Fruit fly (Drosophila melanogaster) whole organism, embryonic: Measurements from ENCODE around the gene Ada1-1.
A peak's percentile ranks its signal among the peaks of the same experiment; 100 is the strongest.

Experiments
- Bteb2 ChIP-seq: fragments of 200-800 bp; sonication (Bioruptor generic); optimal IDR thresholded peaks from 2 replicates; lab custom pipeline; 2016; ENCODE audit warnings: missing biosample characterization, missing genetic modification characterization
- CG10431 ChIP-seq: fragments of 200-800 bp; sonication (Bioruptor generic); optimal IDR thresholded peaks from 3 replicates; lab custom pipeline; 2018; ENCODE audit warnings: missing biosample characterization, mild to moderate bottlenecking, missing genetic modification characterization
- CG10462 ChIP-seq: fragments of 200-800 bp; sonication (Bioruptor generic); optimal IDR thresholded peaks from 2 replicates; lab custom pipeline; 2016; ENCODE audit warnings: missing biosample characterization, missing genetic modification characterization
- CG10565 ChIP-seq: fragments of 200-800 bp; sonication (Bioruptor generic); optimal IDR thresholded peaks from 3 replicates; lab custom pipeline; 2016; ENCODE audit warnings: missing biosample characterization, mild to moderate bottlenecking, missing genetic modification characterization
- CG11456 ChIP-seq: fragments of 200-800 bp; sonication (Bioruptor generic); IDR thresholded peaks from 3 replicates; pipeline ENCODE4 v1.3.6; 2022; ENCODE audit warnings: missing biosample characterization, missing genetic modification characterization
- CG12071 ChIP-seq: fragments of 200-800 bp; sonication (Bioruptor generic); optimal IDR thresholded peaks from 3 replicates; lab custom pipeline; 2018; ENCODE audit warnings: missing biosample characterization, mild to moderate bottlenecking, missing genetic modification characterization
- CG12299 ChIP-seq: fragments of 200-800 bp; sonication (Bioruptor generic); optimal IDR thresholded peaks from 2 replicates; lab custom pipeline; 2018; ENCODE audit warnings: missing biosample characterization, mild to moderate bottlenecking, missing genetic modification characterization
- CG12942 ChIP-seq: fragments of 200-800 bp; sonication (Bioruptor generic); optimal IDR thresholded peaks from 3 replicates; lab custom pipeline; 2016; ENCODE audit warnings: missing biosample characterization, missing genetic modification characterization
- CG13775 ChIP-seq: fragments of 200-800 bp; sonication (Bioruptor generic); optimal IDR thresholded peaks from 3 replicates; lab custom pipeline; 2017; ENCODE audit warnings: missing biosample characterization, mild to moderate bottlenecking, missing genetic modification characterization
- CG14050 ChIP-seq: fragments of 200-800 bp; sonication (Bioruptor generic); IDR thresholded peaks from 3 replicates; pipeline ENCODE4 v1.3.6; 2022; ENCODE audit warnings: missing biosample characterization, missing genetic modification characterization
- CG14667 ChIP-seq: fragments of 200-800 bp; sonication (Bioruptor generic); IDR thresholded peaks from 2 replicates; pipeline ENCODE4 v1.3.6; 2022; ENCODE audit warnings: missing biosample characterization, missing genetic modification characterization
- CG1647 ChIP-seq: fragments of 200-800 bp; sonication (Bioruptor generic); optimal IDR thresholded peaks from 3 replicates; lab custom pipeline; 2016; ENCODE audit warnings: missing biosample characterization, missing genetic modification characterization
- CG16815 ChIP-seq: fragments of 200-800 bp; sonication (Bioruptor generic); optimal IDR thresholded peaks from 3 replicates; lab custom pipeline; 2017; ENCODE audit warnings: missing biosample characterization, mild to moderate bottlenecking, missing genetic modification characterization
- CG1832 ChIP-seq: fragments of 200-800 bp; sonication (Bioruptor generic); optimal IDR thresholded peaks from 2 replicates; lab custom pipeline; 2017; ENCODE audit warnings: missing biosample characterization, mild to moderate bottlenecking, missing genetic modification characterization, inconsistent platforms
- CG18599 ChIP-seq: fragments of 200-800 bp; sonication (Bioruptor generic); optimal IDR thresholded peaks from 3 replicates; lab custom pipeline; 2017; ENCODE audit warnings: missing biosample characterization, missing genetic modification characterization, mild to moderate bottlenecking, moderate library complexity, missing genetic modification reagents
- CG2129 ChIP-seq: fragments of 200-800 bp; sonication (Bioruptor generic); IDR thresholded peaks from 2 replicates; pipeline ENCODE4 v1.3.6; 2022; ENCODE audit warnings: missing biosample characterization, missing genetic modification characterization; ENCODE audit not compliant: partially characterized antibody
- CG3995 ChIP-seq: fragments of 200-800 bp; sonication (Bioruptor generic); optimal IDR thresholded peaks from 3 replicates; lab custom pipeline; 2016; ENCODE audit warnings: missing biosample characterization, missing genetic modification characterization
- CG8089 ChIP-seq: fragments of 200-800 bp; sonication (Bioruptor generic); optimal IDR thresholded peaks from 3 replicates; lab custom pipeline; 2016; ENCODE audit warnings: missing biosample characterization, missing genetic modification characterization
- Elba2 ChIP-seq: fragments of 200-800 bp; sonication (Bioruptor generic); optimal IDR thresholded peaks from 3 replicates; lab custom pipeline; 2016; ENCODE audit warnings: missing biosample characterization, missing genetic modification characterization
- Ets97D ChIP-seq: fragments of 200-800 bp; sonication (Bioruptor generic); optimal IDR thresholded peaks from 3 replicates; lab custom pipeline; 2016; ENCODE audit warnings: missing biosample characterization, missing genetic modification characterization
- HHEX ChIP-seq: fragments of 200-800 bp; sonication (Bioruptor generic); optimal IDR thresholded peaks from 3 replicates; lab custom pipeline; 2017; ENCODE audit warnings: missing biosample characterization, mild to moderate bottlenecking, missing genetic modification characterization, missing genetic modification reagents
- Hr51 ChIP-seq, 2 experiments: fragments of 200-800 bp; sonication (Bioruptor generic); optimal IDR thresholded peaks; 2 replicates in 1 of 2; 3 replicates in 1 of 2; lab custom pipeline; 2016 to 2018; ENCODE audit warnings: missing biosample characterization in 2 of 2, missing genetic modification characterization in 2 of 2, mild to moderate bottlenecking in 1 of 2, moderate library complexity in 1 of 2
- NfI ChIP-seq: fragments of 200-800 bp; sonication (Bioruptor generic); optimal IDR thresholded peaks from 3 replicates; lab custom pipeline; 2018; ENCODE audit warnings: missing biosample characterization, mild to moderate bottlenecking, missing genetic modification characterization, moderate library complexity
- Opbp ChIP-seq: fragments of 200-800 bp; sonication (Bioruptor generic); IDR thresholded peaks from 3 replicates; pipeline ENCODE4 v1.3.6; 2022; ENCODE audit warnings: missing biosample characterization, missing genetic modification characterization; ENCODE audit not compliant: partially characterized antibody
- Sin3A ChIP-seq: fragments of >200 bp; optimal IDR thresholded peaks from 2 replicates; lab custom pipeline; 2018
- Ssrp ChIP-seq: fragments of 200-800 bp; sonication (Bioruptor generic); optimal IDR thresholded peaks from 2 replicates; lab custom pipeline; 2018; ENCODE audit warnings: missing biosample characterization, mild to moderate bottlenecking, missing genetic modification characterization, moderate library complexity
- Trl ChIP-seq, 3 experiments: fragments of >200 bp in 2 of 3; fragments of 200-800 bp in 1 of 3; sonication (Bioruptor generic) in 1 of 3; optimal IDR thresholded peaks; 2 replicates in 1 of 3; 3 replicates in 2 of 3; lab custom pipeline; 2016 to 2017; ENCODE audit warnings: missing biosample characterization in 1 of 3, missing genetic modification characterization in 1 of 3
- ase ChIP-seq: fragments of 200-800 bp; sonication (Bioruptor generic); IDR thresholded peaks from 3 replicates; pipeline ENCODE4 v1.3.6; 2022; ENCODE audit warnings: missing biosample characterization, missing genetic modification characterization
- chinmo ChIP-seq: fragments of 200-800 bp; sonication (Bioruptor generic); IDR thresholded peaks from 4 replicates; pipeline ENCODE4 v1.3.6; 2022; ENCODE audit warnings: missing biosample characterization, missing genetic modification characterization; ENCODE audit not compliant: partially characterized antibody
- eve ChIP-seq, 2 experiments: fragments of >200 bp; optimal IDR thresholded peaks; 2 replicates each; lab custom pipeline; 2017; ENCODE audit warnings: missing biosample characterization in 2 of 2, missing genetic modification characterization in 2 of 2
- fd96Cb ChIP-seq: fragments of 200-800 bp; sonication (Bioruptor generic); optimal IDR thresholded peaks from 2 replicates; lab custom pipeline; 2018; ENCODE audit warnings: missing biosample characterization, mild to moderate bottlenecking, missing genetic modification characterization, moderate library complexity
- ftz-f1 ChIP-seq: fragments of 200-800 bp; sonication (Bioruptor generic); optimal IDR thresholded peaks from 2 replicates; lab custom pipeline; 2016; ENCODE audit warnings: missing biosample characterization, missing genetic modification characterization
- grau ChIP-seq: fragments of 200-800 bp; optimal IDR thresholded peaks from 3 replicates; lab custom pipeline; 2019; ENCODE audit warnings: missing biosample characterization, mild to moderate bottlenecking, missing genetic modification characterization, moderate library complexity
- kni ChIP-seq: fragments of 200-800 bp; sonication (Bioruptor generic); optimal IDR thresholded peaks from 3 replicates; lab custom pipeline; 2017; ENCODE audit warnings: mild to moderate bottlenecking, missing biosample characterization, missing genetic modification reagents, missing genetic modification characterization
- mam ChIP-seq: fragments of 200-800 bp; sonication (Bioruptor generic); optimal IDR thresholded peaks from 3 replicates; lab custom pipeline; 2016; ENCODE audit warnings: missing biosample characterization, missing genetic modification characterization
- mld ChIP-seq: fragments of 200-800 bp; sonication (Bioruptor generic); IDR thresholded peaks from 3 replicates; pipeline ENCODE4 v1.3.6; 2022; ENCODE audit warnings: missing biosample characterization, missing genetic modification characterization; ENCODE audit not compliant: partially characterized antibody
- p53 ChIP-seq: fragments of 200-800 bp; sonication (Bioruptor generic); optimal IDR thresholded peaks from 2 replicates; lab custom pipeline; 2016; ENCODE audit warnings: missing biosample characterization, missing genetic modification characterization
- pb ChIP-seq: fragments of 200-800 bp; sonication (Bioruptor generic); optimal IDR thresholded peaks from 3 replicates; lab custom pipeline; 2016; ENCODE audit warnings: missing biosample characterization, missing genetic modification characterization
- pum ChIP-seq: fragments of 200-800 bp; sonication (Bioruptor generic); optimal IDR thresholded peaks from 2 replicates; lab custom pipeline; 2016; ENCODE audit warnings: missing biosample characterization, missing genetic modification characterization
- sim ChIP-seq: fragments of 200-800 bp; sonication (Bioruptor generic); IDR thresholded peaks from 2 replicates; pipeline ENCODE4 v1.3.6; 2022; ENCODE audit warnings: missing biosample characterization, missing genetic modification characterization
- sob ChIP-seq: fragments of 200-800 bp; sonication (Bioruptor generic); IDR thresholded peaks from 2 replicates; pipeline ENCODE4 v1.3.6; 2022; ENCODE audit warnings: missing biosample characterization, missing genetic modification characterization
- sug ChIP-seq: fragments of 200-800 bp; optimal IDR thresholded peaks from 2 replicates; lab custom pipeline; 2019; ENCODE audit warnings: missing biosample characterization, mild to moderate bottlenecking, missing genetic modification characterization, moderate library complexity
- tin ChIP-seq: fragments of 200-800 bp; sonication (Bioruptor generic); optimal IDR thresholded peaks from 3 replicates; lab custom pipeline; 2016; ENCODE audit warnings: missing biosample characterization, missing genetic modification characterization
- tll ChIP-seq, 2 experiments: fragments of 200-800 bp in 1 of 2; fragments of >200 bp in 1 of 2; sonication (Bioruptor generic) in 1 of 2; optimal IDR thresholded peaks; 2 replicates each; lab custom pipeline; 2017 to 2019; ENCODE audit warnings: missing biosample characterization in 2 of 2, missing genetic modification characterization in 2 of 2, mild to moderate bottlenecking in 1 of 2, moderate library complexity in 1 of 2
- wdn ChIP-seq: fragments of 200-800 bp; sonication (Bioruptor generic); IDR thresholded peaks from 2 replicates; pipeline ENCODE4 v1.3.6; 2022; ENCODE audit warnings: missing biosample characterization, missing genetic modification characterization
- zen ChIP-seq: fragments of 200-800 bp; sonication (Bioruptor generic); optimal IDR thresholded peaks from 3 replicates; lab custom pipeline; 2018; ENCODE audit warnings: missing biosample characterization, mild to moderate bottlenecking, missing genetic modification characterization, moderate library complexity

Gene Ada1-1

DNA sequence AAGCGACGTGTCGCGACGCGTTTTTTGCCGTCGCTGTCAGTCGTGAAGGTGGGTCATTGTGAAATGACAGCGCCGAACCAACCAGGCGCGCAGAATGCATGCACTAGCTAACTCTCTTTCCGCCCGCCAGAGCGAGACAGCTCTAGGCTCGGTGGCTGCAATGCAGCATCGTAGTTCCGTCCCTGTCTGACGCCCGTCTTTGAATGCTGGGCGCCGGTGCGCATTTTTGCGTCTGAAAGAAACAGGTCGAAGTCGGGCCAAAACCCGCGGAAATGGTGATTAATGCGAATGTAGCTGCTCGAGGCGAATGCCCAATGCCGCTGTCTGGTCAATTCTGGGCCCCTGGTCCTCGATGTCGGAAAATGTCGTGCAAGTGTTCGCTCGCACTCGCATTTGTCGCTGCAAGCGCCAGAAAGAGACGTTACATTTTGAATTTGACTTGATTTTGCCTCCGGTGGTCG lies 10.8 kb downstream of the Ada1-1 start (continued):
- no peak for TF ChIP-seq ase
- peak; percentile 75 for TF ChIP-seq NfI (GFP tag; lab: Kevin White, UChicago)
- peak; percentile 41 for TF ChIP-seq CG13775
- no peak for TF ChIP-seq CG12942
- peak; percentile 55 for TF ChIP-seq grau (tag; lab: Kevin White, UChicago)
- TF ChIP-seq p53 (GFP tag; lab: Kevin White, UChicago): peak; percentile 100
- peak; percentile 51 for TF ChIP-seq HHEX (GFP tag; lab: Kevin White, UChicago)
- TF ChIP-seq sob (GFP tag; lab: Robert Waterston, UW): no peak
- no peak for TF ChIP-seq CG3995
- no peak for TF ChIP-seq fd96Cb (tag; lab: Kevin White, UChicago)
- TF ChIP-seq CG12071: peak; percentile 80
- peak; percentile 18 for TF ChIP-seq Bteb2 (GFP tag; lab: Kevin White, UChicago)
- TF ChIP-seq zen (tag; lab: Kevin White, UChicago): peak; percentile 88
- TF ChIP-seq tin (GFP tag; lab: Kevin White, UChicago): peak; percentile 2
- no peak for TF ChIP-seq CG12299
- TF ChIP-seq Ets97D (GFP tag; lab: Kevin White, UChicago): peak; percentile 0
- peak; percentile 100 for TF ChIP-seq kni (GFP tag; lab: Kevin White, UChicago)
- no peak for TF ChIP-seq chinmo (GFP tag; lab: Robert Waterston, UW)
- TF ChIP-seq CG10431 (GFP tag; lab: Kevin White, UChicago): peak; percentile 85
- no peak for TF ChIP-seq CG10565 (GFP tag; lab: Kevin White, UChicago)
- TF ChIP-seq CG8089: peak; percentile 66
- TF ChIP-seq CG1647 (GFP tag; lab: Kevin White, UChicago): peak; percentile 24
- no peak for TF ChIP-seq Elba2 (GFP tag; lab: Kevin White, UChicago)
- TF ChIP-seq sim: no peak
- TF ChIP-seq mld: no peak
- peak; percentile 5 for TF ChIP-seq pum (GFP tag; lab: Kevin White, UChicago)
- no peak for TF ChIP-seq CG16815 (GFP tag; lab: Kevin White, UChicago)
- no peak for TF ChIP-seq Trl (optimal IDR thresholded peaks at IDR 0.05; lab: Kevin White, UChicago)
- TF ChIP-seq Trl (GFP tag; optimal IDR thresholded peaks at IDR 0.05; lab: Kevin White, UChicago): no peak
- TF ChIP-seq CG2129 (GFP tag; lab: Robert Waterston, UW): no peak
- no peak for TF ChIP-seq CG14050 (GFP tag; lab: Robert Waterston, UW)
- TF ChIP-seq Opbp (GFP tag; lab: Robert Waterston, UW): no peak
- peak; percentile 99 for TF ChIP-seq CG1832 (GFP tag; lab: Kevin White, UChicago)
- peak; percentile 93 for TF ChIP-seq sug (tag; lab: Kevin White, UChicago)
- TF ChIP-seq pb (GFP tag; lab: Kevin White, UChicago): peak; percentile 87
- TF ChIP-seq CG18599 (GFP tag; lab: Kevin White, UChicago): peak; percentile 58
- TF ChIP-seq wdn (GFP tag; lab: Robert Waterston, UW): no peak
- TF ChIP-seq Sin3A (lab: Kevin White, UChicago): no peak
- TF ChIP-seq Ssrp: no peak
- peak; percentile 12 for TF ChIP-seq mam (GFP tag; lab: Kevin White, UChicago)
- TF ChIP-seq CG10462 (GFP tag; lab: Kevin White, UChicago): no peak

- no peak for TF ChIP-seq tll (GFP tag; optimal IDR thresholded peaks at IDR 0.05; lab: Kevin White, UChicago)
- TF ChIP-seq ftz-f1: no peak
- no peak for TF ChIP-seq Hr51 (GFP tag; optimal IDR thresholded peaks at IDR 0.05; lab: Kevin White, UChicago)
- no peak for TF ChIP-seq eve (GFP tag; optimal IDR thresholded peaks at IDR 0.05; lab: Kevin White, UChicago)
- no peak for TF ChIP-seq CG11456 (GFP tag; lab: Robert Waterston, UW)
- no peak for TF ChIP-seq CG14667
- TF ChIP-seq, all 482 proteins: peak for 0
Measured at dm6 chr2L:12007853-12008252, 11.2 kb downstream of the Ada1-1 start, which contains the start of gene Rh5. TSS of gene Rh5 (plus strand) at chr2L:12008153.
